Fruit fly (Drosophila melanogaster) whole organism, embryonic: Measurements from ENCODE around the gene CG2685.
A peak's percentile ranks its signal among the peaks of the same experiment; 100 is the strongest.

Experiments used
- Atf3 ChIP-seq: fragments of 200-800 bp; sonication (Bioruptor generic); optimal IDR thresholded peaks from 3 replicates; lab custom pipeline; 2016; ENCODE audit warnings: missing biosample characterization, missing genetic modification characterization
- CG12299 ChIP-seq: fragments of 200-800 bp; sonication (Bioruptor generic); optimal IDR thresholded peaks from 2 replicates; lab custom pipeline; 2018; ENCODE audit warnings: missing biosample characterization, mild to moderate bottlenecking, missing genetic modification characterization
- CG12391 ChIP-seq: fragments of 200-800 bp; sonication (Bioruptor generic); optimal IDR thresholded peaks from 3 replicates; lab custom pipeline; 2018; ENCODE audit warnings: missing biosample characterization, mild to moderate bottlenecking, missing genetic modification characterization, moderate library complexity
- CG12659 ChIP-seq: fragments of 200-800 bp; sonication (Bioruptor generic); optimal IDR thresholded peaks from 3 replicates; lab custom pipeline; 2017; ENCODE audit warnings: mild to moderate bottlenecking, missing biosample characterization, missing genetic modification reagents, missing genetic modification characterization
- CG18011 ChIP-seq: fragments of 200-800 bp; sonication (Bioruptor generic); optimal IDR thresholded peaks from 2 replicates; lab custom pipeline; 2017; ENCODE audit warnings: missing biosample characterization, missing genetic modification characterization, mild to moderate bottlenecking, moderate library complexity, missing genotype
- CG2678 ChIP-seq: fragments of 200-800 bp; sonication (Bioruptor generic); optimal IDR thresholded peaks from 3 replicates; lab custom pipeline; 2019; ENCODE audit warnings: missing biosample characterization, mild to moderate bottlenecking, missing genetic modification characterization, moderate library complexity
- CG31441 ChIP-seq: fragments of 200-800 bp; sonication (Bioruptor generic); IDR thresholded peaks from 2 replicates; pipeline ENCODE4 v1.3.6; 2022; ENCODE audit warnings: missing biosample characterization, missing genetic modification characterization
- CG3995 ChIP-seq: fragments of 200-800 bp; sonication (Bioruptor generic); optimal IDR thresholded peaks from 3 replicates; lab custom pipeline; 2016; ENCODE audit warnings: missing biosample characterization, missing genetic modification characterization
- CG4328 ChIP-seq: fragments of 200-800 bp; sonication (Bioruptor generic); optimal IDR thresholded peaks from 3 replicates; lab custom pipeline; 2017; ENCODE audit warnings: missing biosample characterization, missing genetic modification reagents, missing genetic modification characterization
- CG6272 ChIP-seq: fragments of 200-800 bp; sonication (Bioruptor generic); IDR thresholded peaks from 2 replicates; pipeline ENCODE4 v1.3.6; 2022; ENCODE audit warnings: missing biosample characterization, missing genetic modification characterization
- CG6854 ChIP-seq: fragments of 200-800 bp; sonication (Bioruptor generic); optimal IDR thresholded peaks from 3 replicates; lab custom pipeline; 2017; ENCODE audit warnings: missing biosample characterization, mild to moderate bottlenecking, missing genetic modification characterization
- CG7372 ChIP-seq: fragments of 200-800 bp; sonication (Bioruptor generic); IDR thresholded peaks from 2 replicates; pipeline ENCODE4 v1.3.6; 2022; ENCODE audit warnings: missing biosample characterization, missing genetic modification characterization
- CG8281 ChIP-seq: fragments of 200-800 bp; sonication (Bioruptor generic); optimal IDR thresholded peaks from 2 replicates; lab custom pipeline; 2018; ENCODE audit warnings: missing biosample characterization, mild to moderate bottlenecking, missing genetic modification characterization, moderate library complexity
- CG8290 ChIP-seq, 3 experiments: fragments of 200-800 bp; sonication (Bioruptor generic); optimal IDR thresholded peaks; 2 replicates each; lab custom pipeline; 2016 to 2019; ENCODE audit warnings: missing biosample characterization in 3 of 3, missing genetic modification characterization in 3 of 3, mild to moderate bottlenecking in 2 of 3, moderate library complexity in 1 of 3
- CG8924 ChIP-seq: fragments of 200-800 bp; optimal IDR thresholded peaks from 3 replicates; lab custom pipeline; 2019; ENCODE audit warnings: missing biosample characterization, mild to moderate bottlenecking, missing genetic modification characterization, moderate library complexity
- CG9797 ChIP-seq: fragments of 200-800 bp; sonication (Bioruptor generic); optimal IDR thresholded peaks from 3 replicates; lab custom pipeline; 2018; ENCODE audit warnings: missing biosample characterization, mild to moderate bottlenecking, missing genetic modification characterization
- Chrac-16 ChIP-seq: fragments of 200-800 bp; sonication (Bioruptor generic); optimal IDR thresholded peaks from 3 replicates; lab custom pipeline; 2016; ENCODE audit warnings: missing biosample characterization, missing genetic modification characterization
- Dll ChIP-seq: fragments of 200-800 bp; sonication (Bioruptor generic); IDR thresholded peaks from 4 replicates; pipeline ENCODE4 v1.3.6; 2022; ENCODE audit warnings: missing biosample characterization, missing genetic modification characterization; ENCODE audit not compliant: partially characterized antibody
- Drgx ChIP-seq: fragments of 200-800 bp; sonication (Bioruptor generic); IDR thresholded peaks from 2 replicates; pipeline ENCODE4 v1.3.6; 2022; ENCODE audit warnings: missing biosample characterization, missing genetic modification characterization
- Kr ChIP-seq: fragments of 200-800 bp; sonication (Bioruptor generic); optimal IDR thresholded peaks from 2 replicates; lab custom pipeline; 2017; ENCODE audit warnings: missing biosample characterization, mild to moderate bottlenecking, missing genetic modification characterization
- MTF-1 ChIP-seq: fragments of 200-800 bp; sonication (Bioruptor generic); optimal IDR thresholded peaks from 2 replicates; lab custom pipeline; 2018; ENCODE audit warnings: missing biosample characterization, mild to moderate bottlenecking, missing genetic modification characterization, borderline replicate concordance
- Med ChIP-seq: fragments of 200-800 bp; sonication (Bioruptor generic); peaks from one replicate; lab custom pipeline; 2016; ENCODE audit warnings: missing biosample characterization, missing genetic modification characterization, mild to moderate bottlenecking, inconsistent platforms, moderate library complexity
- NC2α ChIP-seq: fragments of 200-800 bp; sonication (Bioruptor generic); optimal IDR thresholded peaks from 2 replicates; lab custom pipeline; 2016; ENCODE audit warnings: missing biosample characterization, missing genetic modification characterization
- Rfx ChIP-seq: fragments of 200-800 bp; sonication (Bioruptor generic); IDR thresholded peaks from 2 replicates; pipeline ENCODE4 v1.3.6; 2022; ENCODE audit warnings: missing biosample characterization, missing genetic modification characterization
- TFAM ChIP-seq: fragments of 200-800 bp; sonication (Bioruptor generic); optimal IDR thresholded peaks from 2 replicates; lab custom pipeline; 2017; ENCODE audit warnings: missing biosample characterization, missing genetic modification characterization, inconsistent platforms
- Xrp1 ChIP-seq: fragments of 200-800 bp; sonication (Bioruptor generic); IDR thresholded peaks from 2 replicates; pipeline ENCODE4 v1.3.6; 2022; ENCODE audit warnings: missing biosample characterization, missing genetic modification characterization
- YL-1 ChIP-seq: fragments of 200-800 bp; sonication (Bioruptor generic); optimal IDR thresholded peaks from 3 replicates; lab custom pipeline; 2017; ENCODE audit warnings: missing biosample characterization, mild to moderate bottlenecking, missing genetic modification characterization
- abd-A ChIP-seq: fragments of 200-800 bp; sonication (Bioruptor generic); optimal IDR thresholded peaks from 3 replicates; lab custom pipeline; 2019; ENCODE audit warnings: missing biosample characterization, mild to moderate bottlenecking, missing genetic modification characterization, moderate library complexity
- ase ChIP-seq: fragments of 200-800 bp; sonication (Bioruptor generic); IDR thresholded peaks from 3 replicates; pipeline ENCODE4 v1.3.6; 2022; ENCODE audit warnings: missing biosample characterization, missing genetic modification characterization
- bab2 ChIP-seq: fragments of 200-800 bp; sonication (Bioruptor generic); optimal IDR thresholded peaks from 2 replicates; lab custom pipeline; 2016; ENCODE audit warnings: missing biosample characterization, missing genetic modification characterization
- cad ChIP-seq: fragments of >200 bp; optimal IDR thresholded peaks from 2 replicates; lab custom pipeline; 2017; ENCODE audit warnings: missing biosample characterization, missing genetic modification characterization
- corto ChIP-seq: fragments of 200-800 bp; sonication (Bioruptor generic); optimal IDR thresholded peaks from 2 replicates; lab custom pipeline; 2016; ENCODE audit warnings: missing biosample characterization, mild to moderate bottlenecking, missing genetic modification characterization, moderate library complexity
- emc ChIP-seq: fragments of 200-800 bp; sonication (Bioruptor generic); optimal IDR thresholded peaks from 2 replicates; lab custom pipeline; 2016; ENCODE audit warnings: missing biosample characterization, missing genetic modification characterization
- eyg ChIP-seq: fragments of 200-800 bp; sonication (Bioruptor generic); optimal IDR thresholded peaks from 3 replicates; lab custom pipeline; 2016; ENCODE audit warnings: missing biosample characterization, missing genetic modification characterization
- grau ChIP-seq: fragments of 200-800 bp; optimal IDR thresholded peaks from 3 replicates; lab custom pipeline; 2019; ENCODE audit warnings: missing biosample characterization, mild to moderate bottlenecking, missing genetic modification characterization, moderate library complexity
- grn ChIP-seq: fragments of 200-800 bp; sonication (Bioruptor generic); optimal IDR thresholded peaks from 3 replicates; lab custom pipeline; 2017; ENCODE audit warnings: missing biosample characterization, missing genetic modification characterization
- gro ChIP-seq: fragments of 200-800 bp; sonication (Bioruptor generic); optimal IDR thresholded peaks from 2 replicates; lab custom pipeline; 2016; ENCODE audit warnings: missing biosample characterization, missing genetic modification characterization
- hbn ChIP-seq: fragments of 200-800 bp; sonication (Bioruptor generic); IDR thresholded peaks from 2 replicates; pipeline ENCODE4 v1.3.6; 2022; ENCODE audit warnings: missing biosample characterization, missing genetic modification characterization; ENCODE audit not compliant: partially characterized antibody
- hkb ChIP-seq, 2 experiments: fragments of 200-800 bp in 1 of 2; fragments of >200 bp in 1 of 2; sonication (Bioruptor generic) in 1 of 2; IDR thresholded peaks in 1 of 2; optimal IDR thresholded peaks in 1 of 2; 2 replicates each; pipeline versions ENCODE4 v1.3.6 to Lab custom; 2017 to 2022; ENCODE audit warnings: missing biosample characterization in 1 of 2, missing genetic modification characterization in 1 of 2
- insv ChIP-seq, 2 experiments: fragments of 200-800 bp; sonication (Bioruptor generic); optimal IDR thresholded peaks; 3 replicates each; lab custom pipeline; 2016 to 2018; ENCODE audit warnings: missing biosample characterization in 2 of 2, missing genetic modification characterization in 2 of 2
- peb ChIP-seq: fragments of 200-800 bp; sonication (Bioruptor generic); IDR thresholded peaks from 2 replicates; pipeline ENCODE4 v1.3.6; 2022; ENCODE audit warnings: missing biosample characterization, missing genetic modification characterization
- pho ChIP-seq: fragments of 200-800 bp; sonication (Bioruptor generic); optimal IDR thresholded peaks from 2 replicates; lab custom pipeline; 2016; ENCODE audit warnings: missing biosample characterization, missing genetic modification characterization
- pnt ChIP-seq: fragments of 200-800 bp; sonication (Bioruptor generic); optimal IDR thresholded peaks from 3 replicates; lab custom pipeline; 2016; ENCODE audit warnings: missing biosample characterization, missing genetic modification characterization
- sqz ChIP-seq: fragments of 200-800 bp; sonication (Bioruptor generic); optimal IDR thresholded peaks from 3 replicates; lab custom pipeline; 2018; ENCODE audit warnings: missing biosample characterization, mild to moderate bottlenecking, missing genetic modification characterization
- trh ChIP-seq: fragments of 200-800 bp; sonication (Bioruptor generic); optimal IDR thresholded peaks from 2 replicates; lab custom pipeline; 2016; ENCODE audit warnings: missing biosample characterization, missing genetic modification characterization
- tup ChIP-seq: fragments of 200-800 bp; sonication (Bioruptor generic); optimal IDR thresholded peaks from 2 replicates; lab custom pipeline; 2016; ENCODE audit warnings: missing biosample characterization, mild to moderate bottlenecking, missing genetic modification characterization, moderate library complexity
- twi ChIP-seq: fragments of 200-800 bp; optimal IDR thresholded peaks from 2 replicates; lab custom pipeline; 2019; ENCODE audit warnings: missing biosample characterization, mild to moderate bottlenecking, missing genetic modification characterization, moderate library complexity
- unpg ChIP-seq: fragments of 200-800 bp; sonication (Bioruptor generic); optimal IDR thresholded peaks from 3 replicates; lab custom pipeline; 2018; ENCODE audit warnings: missing biosample characterization, mild to moderate bottlenecking, missing genetic modification characterization, moderate library complexity
- zen ChIP-seq: fragments of 200-800 bp; sonication (Bioruptor generic); optimal IDR thresholded peaks from 3 replicates; lab custom pipeline; 2018; ENCODE audit warnings: missing biosample characterization, mild to moderate bottlenecking, missing genetic modification characterization, moderate library complexity

Gene CG2685

DNA sequence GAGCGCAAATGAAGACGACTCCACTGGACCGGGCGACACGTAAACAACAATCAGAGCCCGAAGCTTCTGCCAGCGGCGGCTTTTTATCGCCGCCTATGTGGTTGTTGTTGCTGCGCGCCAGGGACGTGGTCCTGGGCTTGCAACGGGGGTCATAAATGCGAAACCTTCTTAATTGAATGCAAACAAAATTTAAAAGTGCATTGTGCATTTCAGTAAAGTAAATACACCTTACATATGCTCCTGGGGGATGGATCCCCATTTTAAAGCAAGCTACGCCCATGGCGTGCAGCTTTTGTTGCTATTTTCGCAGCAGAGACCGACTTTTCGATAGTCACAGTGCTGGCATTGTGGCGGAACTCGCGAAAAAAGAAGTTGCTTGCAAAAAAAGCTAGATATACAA is 10.1 kb downstream of the CG2685 start, which contains the start of gene Ugalt (continued):
- TF ChIP-seq CG8924 (tag; lab: Kevin White, UChicago): peak; percentile 100
- TF ChIP-seq CG12659: peak; percentile 100
- TF ChIP-seq Atf3: peak; percentile 100
- peak; percentile 100 for TF ChIP-seq CG12391 (tag; lab: Kevin White, UChicago)
- TF ChIP-seq cad (GFP tag; lab: Kevin White, UChicago): no peak
- TF ChIP-seq Rfx (GFP tag; lab: Robert Waterston, UW): peak; percentile 100
- TF ChIP-seq CG6854 (GFP tag; lab: Kevin White, UChicago): peak; percentile 100
- TF ChIP-seq TFAM (GFP tag; lab: Kevin White, UChicago): peak; percentile 98
- peak; percentile 100 for TF ChIP-seq peb (GFP tag; lab: Robert Waterston, UW)
- peak; percentile 100 for TF ChIP-seq CG31441 (GFP tag; lab: Robert Waterston, UW)
- TF ChIP-seq tup: peak; percentile 100
- TF ChIP-seq CG4328 (GFP tag; lab: Kevin White, UChicago): peak; percentile 100
- peak; percentile 86 to 93 for TF ChIP-seq insv (GFP tag; optimal IDR thresholded peaks at IDR 0.05; lab: Kevin White, UChicago)
- peak; percentile 99 for TF ChIP-seq grn
- peak; percentile 100 for TF ChIP-seq zen (tag; lab: Kevin White, UChicago)
- TF ChIP-seq CG6272 (GFP tag; lab: Robert Waterston, UW): peak; percentile 100
- peak; percentile 100 for TF ChIP-seq pnt (GFP tag; lab: Kevin White, UChicago)
- peak; percentile 100 for TF ChIP-seq trh (GFP tag; lab: Kevin White, UChicago)
- TF ChIP-seq grau (tag; lab: Kevin White, UChicago): peak; percentile 100
- peak; percentile 100 for TF ChIP-seq NC2α
- TF ChIP-seq Xrp1 (GFP tag; lab: Robert Waterston, UW): peak; percentile 100
- TF ChIP-seq CG12299: peak; percentile 100
- no peak for TF ChIP-seq hbn (GFP tag; lab: Robert Waterston, UW)
- TF ChIP-seq Chrac-16 (GFP tag; lab: Kevin White, UChicago): peak; percentile 100
- TF ChIP-seq CG9797 (GFP tag; lab: Kevin White, UChicago): peak; percentile 96
- TF ChIP-seq Drgx: peak; percentile 100
- peak; percentile 100 for TF ChIP-seq corto
- peak; percentile 94 for TF ChIP-seq CG3995 (GFP tag; lab: Kevin White, UChicago)
- TF ChIP-seq abd-A (tag; lab: Kevin White, UChicago): peak; percentile 100
- TF ChIP-seq emc (GFP tag; lab: Kevin White, UChicago): peak; percentile 100
- TF ChIP-seq YL-1 (GFP tag; lab: Kevin White, UChicago): peak; percentile 100
- peak; percentile 100 for TF ChIP-seq unpg
- peak; percentile 100 for TF ChIP-seq eyg (GFP tag; lab: Kevin White, UChicago)
- TF ChIP-seq sqz (GFP tag; lab: Kevin White, UChicago): peak; percentile 100
- TF ChIP-seq MTF-1: peak; percentile 100
- TF ChIP-seq Kr (GFP tag; lab: Kevin White, UChicago): peak; percentile 96
- peak; percentile 100 for TF ChIP-seq CG7372 (GFP tag; lab: Robert Waterston, UW)
- TF ChIP-seq twi (tag; lab: Kevin White, UChicago): peak; percentile 100
- peak; percentile 100 for TF ChIP-seq gro (GFP tag; lab: Kevin White, UChicago)
- TF ChIP-seq pho (GFP tag; lab: Kevin White, UChicago): peak; percentile 100
- peak; percentile 100 for TF ChIP-seq ase (GFP tag; lab: Robert Waterston, UW)
- TF ChIP-seq bab2 (GFP tag; lab: Kevin White, UChicago): peak; percentile 100
- peak; percentile 98 for TF ChIP-seq CG8281
- TF ChIP-seq CG8290 (GFP tag; optimal IDR thresholded peaks at IDR 0.05; lab: Kevin White, UChicago): peak; percentile 100
- peak; percentile 98 to 100 for TF ChIP-seq CG8290 (tag; optimal IDR thresholded peaks at IDR 0.05; lab: Kevin White, UChicago)
- 0 out of 4 replicates have a peak, but pooled peaks have one; percentile 24 for TF ChIP-seq Dll
- peak; percentile 100 for TF ChIP-seq Med (GFP tag; lab: Kevin White, UChicago)
- TF ChIP-seq CG18011 (GFP tag; lab: Kevin White, UChicago): peak; percentile 95
- TF ChIP-seq hkb (optimal IDR thresholded peaks at IDR 0.05; lab: Kevin White, UChicago): no peak
- peak; percentile 100 for TF ChIP-seq hkb (GFP tag; IDR thresholded peaks at IDR 0.05; lab: Robert Waterston, UW)
- peak; percentile 100 for TF ChIP-seq CG2678 (tag; lab: Kevin White, UChicago)
